Fruit fly (Drosophila melanogaster) whole organism, wandering third instar larva: ENCODE data around the gene CG34178.

Experiments used
- CrebA ChIP-seq: fragments of 200-800 bp; sonication (Bioruptor generic); optimal IDR thresholded peaks from 2 replicates; lab custom pipeline; 2016; ENCODE audit warnings: missing biosample characterization, mild to moderate bottlenecking, missing genetic modification characterization, borderline replicate concordance
- Dif ChIP-seq: fragments of 200-275, 200-300 bp; sonication (Bioruptor generic); optimal IDR thresholded peaks from 2 replicates; lab custom pipeline; 2018; ENCODE audit warnings: missing biosample characterization, missing genetic modification characterization; ENCODE audit not compliant: partially characterized antibody
- GATAd ChIP-seq: sonication (Bioruptor generic); optimal IDR thresholded peaks from 2 replicates; lab custom pipeline; 2016; ENCODE audit warnings: missing biosample characterization, missing genetic modification characterization
- OdsH ChIP-seq: fragments of 200-800 bp; sonication (Bioruptor generic); optimal IDR thresholded peaks from 2 replicates; lab custom pipeline; 2016; ENCODE audit warnings: missing biosample characterization, mild to moderate bottlenecking, missing genetic modification characterization
- sage ChIP-seq: fragments of 200-800 bp; sonication (Bioruptor generic); optimal IDR thresholded peaks from 2 replicates; lab custom pipeline; 2016; ENCODE audit warnings: missing biosample characterization, mild to moderate bottlenecking, missing genetic modification characterization
- usp ChIP-seq: fragments of >200 bp; optimal IDR thresholded peaks from 2 replicates; lab custom pipeline; 2017; ENCODE audit warnings: missing biosample characterization, missing genetic modification characterization

DNA sequence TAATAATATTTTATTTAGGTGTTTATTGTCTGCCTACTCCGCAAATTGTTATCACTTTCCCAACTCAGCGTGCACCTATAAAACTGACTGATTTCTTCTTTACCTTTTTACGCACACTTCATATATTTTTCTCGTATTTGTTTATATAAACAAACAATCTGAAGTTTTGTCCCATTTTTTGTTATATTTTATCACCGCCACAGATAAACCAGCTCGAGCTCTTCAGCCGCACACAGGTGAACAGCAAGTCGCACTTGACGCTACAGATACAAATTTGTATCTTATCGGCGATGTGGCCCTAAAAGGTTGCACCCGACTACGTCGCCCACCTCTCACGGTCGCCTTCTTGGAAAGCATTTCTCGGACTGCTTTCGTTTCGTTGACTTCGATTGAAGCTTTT, 41.7 kb downstream of the CG34178 start:
- TF ChIP-seq usp (GFP tag; lab: Kevin White, UChicago) (no peak), CrebA (GFP tag; lab: Kevin White, UChicago) (no peak), Dif (GFP tag; lab: Kevin White, UChicago) (no peak), OdsH (no peak), GATAd (GFP tag; lab: Kevin White, UChicago) (no peak), sage (no peak)
